In genomic region chrV:4918091-4918624, ce11 we compare ENCODE assay signal across 3 worm cellular contexts.
TF ChIP-seq lines count a peak whose summit lies in the region.

Gene C02E7.7, minus strand, starts transcription at chrV:4918574.

TF ChIP-seq in whole organism, L4 larva, 104 proteins besides CTCF, POLR2A, EP300 and RAD21:
- peak; percentile 80 for TF ChIP-seq set-16 (GFP tag; IDR thresholded peaks at IDR 0.05; lab: Robert Waterston, UW)
- no peak for TF ChIP-seq madf-9 (GFP tag; conservative IDR thresholded peaks at IDR 0.05; lab: Robert Waterston, UW)
- no peak for TF ChIP-seq mes-2 (tag; optimal IDR thresholded peaks at IDR 0.05; lab: Kevin White, UChicago; ENCODE audit: poor library complexity, severe bottlenecking)
- TF ChIP-seq dmd-8 (GFP tag; IDR thresholded peaks at IDR 0.05; lab: Robert Waterston, UW): no peak

TF ChIP-seq in whole organism, late embryonic, 69 proteins besides CTCF, POLR2A, EP300 and RAD21:
- TF ChIP-seq ama-1 (optimal IDR thresholded peaks at IDR 0.05; lab: Kevin White, UChicago): peak; percentile 7
- TF ChIP-seq fkh-10 (GFP tag; optimal IDR thresholded peaks at IDR 0.05; lab: Kevin White, UChicago): no peak

TF ChIP-seq in whole organism, young adult, 124 proteins besides CTCF, POLR2A, EP300 and RAD21:
- TF ChIP-seq egrh-3 (GFP tag; IDR thresholded peaks at IDR 0.05; lab: Robert Waterston, UW) (peak; percentile 46; the same call in 1 of the 2 replicates), zfh-2 (GFP tag; conservative IDR thresholded peaks at IDR 0.05; lab: Robert Waterston, UW) (peak; percentile 74), ztf-25 (GFP tag; IDR thresholded peaks at IDR 0.05; lab: Robert Waterston, UW) (no peak)
